Worm (Caenorhabditis elegans): ENCODE data around the gene R11A8.1.

DNA sequence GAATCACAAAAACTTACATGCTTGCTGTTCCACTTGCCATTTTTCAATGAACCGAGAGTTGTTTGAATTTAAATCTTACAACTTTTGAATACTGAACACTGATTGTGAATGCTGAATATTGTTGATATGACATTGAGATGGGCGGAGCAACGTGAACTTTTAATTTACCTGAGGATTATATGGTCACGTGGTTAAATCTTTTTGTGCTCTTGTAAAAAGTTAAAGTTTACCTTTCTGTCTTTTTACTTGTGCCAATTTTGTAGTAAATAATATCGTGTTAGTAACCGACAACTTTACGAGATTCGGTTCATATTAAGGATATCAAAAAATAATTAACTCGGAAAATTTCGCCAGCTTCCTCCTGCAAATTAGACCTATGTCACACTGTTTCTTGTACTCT, 4.7 kb downstream of the R11A8.1 start, which contains the start of gene Y43C5B.2:
- no peak for TF ChIP-seq T22C8.4 (GFP tag; IDR thresholded peaks at IDR 0.05)
- no peak for TF ChIP-seq flt-1 (GFP tag; IDR thresholded peaks at IDR 0.05)
- TF ChIP-seq klf-2 (GFP tag; conservative IDR thresholded peaks at IDR 0.05): no peak
- TF ChIP-seq ref-1 (GFP tag; conservative IDR thresholded peaks at IDR 0.05): no peak
- no peak for TF ChIP-seq med-1 (GFP tag; optimal IDR thresholded peaks at IDR 0.05; ENCODE audit: insufficient read depth)
